Fruit fly (Drosophila melanogaster) whole organism, embryonic: ENCODE results near the gene bol.

Experiments used
- Atf-2 ChIP-seq: fragments of 200-800 bp; sonication (Bioruptor generic); optimal IDR thresholded peaks from 2 replicates; lab custom pipeline; 2016; ENCODE audit warnings: missing biosample characterization, missing genetic modification characterization
- B-H1 ChIP-seq: fragments of 200-800 bp; sonication (Bioruptor generic); IDR thresholded peaks from 3 replicates; pipeline ENCODE4 v1.3.6; 2022; ENCODE audit warnings: missing biosample characterization, missing genetic modification characterization
- CG10366 ChIP-seq: fragments of 200-800 bp; sonication (Bioruptor generic); IDR thresholded peaks from 2 replicates; pipeline ENCODE4 v1.3.6; 2022; ENCODE audit warnings: missing biosample characterization, missing genetic modification characterization
- CG12155 ChIP-seq: fragments of 200-800 bp; sonication (Bioruptor generic); optimal IDR thresholded peaks from 3 replicates; lab custom pipeline; 2016; ENCODE audit warnings: missing biosample characterization, missing genetic modification characterization
- CG12769 ChIP-seq: fragments of 200-800 bp; sonication (Bioruptor generic); optimal IDR thresholded peaks from 2 replicates; lab custom pipeline; 2019; ENCODE audit warnings: missing biosample characterization, mild to moderate bottlenecking, missing genetic modification characterization, moderate library complexity
- CG13296 ChIP-seq: fragments of 200-800 bp; sonication (Bioruptor generic); optimal IDR thresholded peaks from 3 replicates; lab custom pipeline; 2018; ENCODE audit warnings: missing biosample characterization, mild to moderate bottlenecking, missing genetic modification characterization
- CG15479 ChIP-seq: fragments of 200-800 bp; sonication (Bioruptor generic); optimal IDR thresholded peaks from 3 replicates; lab custom pipeline; 2019; ENCODE audit warnings: missing biosample characterization, mild to moderate bottlenecking, missing genetic modification characterization, moderate library complexity
- CG16815 ChIP-seq: fragments of 200-800 bp; sonication (Bioruptor generic); optimal IDR thresholded peaks from 3 replicates; lab custom pipeline; 2017; ENCODE audit warnings: missing biosample characterization, mild to moderate bottlenecking, missing genetic modification characterization
- CG16863 ChIP-seq: fragments of 200-800 bp; sonication (Bioruptor generic); optimal IDR thresholded peaks from 3 replicates; lab custom pipeline; 2016; ENCODE audit warnings: missing biosample characterization, missing genetic modification characterization
- CG17359 ChIP-seq: fragments of 200-800 bp; sonication (Bioruptor generic); optimal IDR thresholded peaks from 3 replicates; lab custom pipeline; 2018; ENCODE audit warnings: missing biosample characterization, mild to moderate bottlenecking, missing genetic modification characterization, moderate library complexity
- CG17385 ChIP-seq: fragments of 200-800 bp; sonication (Bioruptor generic); optimal IDR thresholded peaks from 3 replicates; lab custom pipeline; 2018; ENCODE audit warnings: missing biosample characterization, mild to moderate bottlenecking, missing genetic modification characterization
- CG18476 ChIP-seq: fragments of 200-800 bp; sonication (Bioruptor generic); optimal IDR thresholded peaks from 2 replicates; lab custom pipeline; 2016; ENCODE audit warnings: missing biosample characterization, mild to moderate bottlenecking, missing genetic modification characterization
- CG18619 ChIP-seq: fragments of 200-800 bp; sonication (Bioruptor generic); optimal IDR thresholded peaks from 3 replicates; lab custom pipeline; 2017; ENCODE audit warnings: missing biosample characterization, mild to moderate bottlenecking, missing genetic modification characterization
- CG2120 ChIP-seq: fragments of 200-800 bp; sonication (Bioruptor generic); optimal IDR thresholded peaks from 3 replicates; lab custom pipeline; 2016; ENCODE audit warnings: missing biosample characterization, missing genetic modification characterization
- CG2678 ChIP-seq: fragments of 200-800 bp; sonication (Bioruptor generic); optimal IDR thresholded peaks from 3 replicates; lab custom pipeline; 2019; ENCODE audit warnings: missing biosample characterization, mild to moderate bottlenecking, missing genetic modification characterization, moderate library complexity
- CG3407 ChIP-seq: fragments of 200-800 bp; sonication (Bioruptor generic); optimal IDR thresholded peaks from 2 replicates; lab custom pipeline; 2018; ENCODE audit warnings: missing biosample characterization, mild to moderate bottlenecking, missing genetic modification characterization
- CG3995 ChIP-seq: fragments of 200-800 bp; sonication (Bioruptor generic); optimal IDR thresholded peaks from 3 replicates; lab custom pipeline; 2016; ENCODE audit warnings: missing biosample characterization, missing genetic modification characterization
- CG8924 ChIP-seq: fragments of 200-800 bp; optimal IDR thresholded peaks from 3 replicates; lab custom pipeline; 2019; ENCODE audit warnings: missing biosample characterization, mild to moderate bottlenecking, missing genetic modification characterization, moderate library complexity
- Dek ChIP-seq: fragments of 200-800 bp; sonication (Bioruptor generic); optimal IDR thresholded peaks from 3 replicates; lab custom pipeline; 2019; ENCODE audit warnings: missing biosample characterization, mild to moderate bottlenecking, missing genetic modification characterization, moderate library complexity
- Gsc ChIP-seq: fragments of 200-800 bp; sonication (Bioruptor generic); IDR thresholded peaks from 2 replicates; pipeline ENCODE4 v1.3.6; 2022; ENCODE audit warnings: missing biosample characterization, missing genetic modification characterization
- HLH54F ChIP-seq: fragments of 200-800 bp; sonication (Bioruptor generic); optimal IDR thresholded peaks from 3 replicates; lab custom pipeline; 2016; ENCODE audit warnings: missing biosample characterization, missing genetic modification characterization
- HmgZ ChIP-seq: fragments of 200-800 bp; sonication (Bioruptor generic); optimal IDR thresholded peaks from 2 replicates; lab custom pipeline; 2018; ENCODE audit warnings: missing biosample characterization, mild to moderate bottlenecking, missing genetic modification characterization
- MBD-R2 ChIP-seq: fragments of 200-800 bp; sonication (Bioruptor generic); IDR thresholded peaks from 2 replicates; pipeline ENCODE4 v1.3.6; 2022; ENCODE audit warnings: missing biosample characterization, missing genetic modification characterization
- Opbp ChIP-seq: fragments of 200-800 bp; sonication (Bioruptor generic); IDR thresholded peaks from 3 replicates; pipeline ENCODE4 v1.3.6; 2022; ENCODE audit warnings: missing biosample characterization, missing genetic modification characterization; ENCODE audit not compliant: partially characterized antibody
- Pdp1 ChIP-seq, 2 experiments: fragments of 200-800 bp; sonication (Bioruptor generic); optimal IDR thresholded peaks; 3 replicates each; lab custom pipeline; 2016; ENCODE audit warnings: missing biosample characterization in 2 of 2, missing genetic modification characterization in 2 of 2, mild to moderate bottlenecking in 1 of 2, moderate library complexity in 1 of 2
- Ptx1 ChIP-seq: fragments of 200-800 bp; sonication (Bioruptor generic); IDR thresholded peaks from 2 replicates; pipeline ENCODE4 v1.3.6; 2022; ENCODE audit warnings: missing biosample characterization, missing genetic modification characterization
- Rfx ChIP-seq: fragments of 200-800 bp; sonication (Bioruptor generic); IDR thresholded peaks from 2 replicates; pipeline ENCODE4 v1.3.6; 2022; ENCODE audit warnings: missing biosample characterization, missing genetic modification characterization
- Trl ChIP-seq, 3 experiments: fragments of >200 bp in 2 of 3; fragments of 200-800 bp in 1 of 3; sonication (Bioruptor generic) in 1 of 3; optimal IDR thresholded peaks; 2 replicates in 1 of 3; 3 replicates in 2 of 3; lab custom pipeline; 2016 to 2017; ENCODE audit warnings: missing biosample characterization in 1 of 3, missing genetic modification characterization in 1 of 3
- cg ChIP-seq: fragments of 200-800 bp; sonication (Bioruptor generic); optimal IDR thresholded peaks from 3 replicates; lab custom pipeline; 2019; ENCODE audit warnings: missing biosample characterization, mild to moderate bottlenecking, missing genetic modification characterization, moderate library complexity
- crc ChIP-seq: fragments of 200-800 bp; sonication (Bioruptor generic); optimal IDR thresholded peaks from 2 replicates; lab custom pipeline; 2016; ENCODE audit warnings: missing biosample characterization, missing genetic modification characterization
- cwo ChIP-seq: fragments of 200-800 bp; sonication (Bioruptor generic); optimal IDR thresholded peaks from 3 replicates; lab custom pipeline; 2017; ENCODE audit warnings: missing biosample characterization, missing genetic modification characterization, mild to moderate bottlenecking, moderate library complexity, missing genetic modification reagents
- exex ChIP-seq: fragments of 200-800 bp; sonication (Bioruptor generic); optimal IDR thresholded peaks from 4 replicates; lab custom pipeline; 2018; ENCODE audit warnings: missing biosample characterization, mild to moderate bottlenecking, missing genetic modification characterization, moderate library complexity
- ftz-f1 ChIP-seq: fragments of 200-800 bp; sonication (Bioruptor generic); optimal IDR thresholded peaks from 2 replicates; lab custom pipeline; 2016; ENCODE audit warnings: missing biosample characterization, missing genetic modification characterization
- gsb-n ChIP-seq: fragments of 200-800 bp; sonication (Bioruptor generic); optimal IDR thresholded peaks from 3 replicates; lab custom pipeline; 2018; ENCODE audit warnings: missing biosample characterization, mild to moderate bottlenecking, missing genetic modification characterization
- gt ChIP-seq: fragments of 200-800 bp; sonication (Bioruptor generic); IDR thresholded peaks from 2 replicates; pipeline ENCODE4 v1.3.6; 2022; ENCODE audit warnings: missing biosample characterization, missing genetic modification characterization
- lmd ChIP-seq: fragments of 200-800 bp; sonication (Bioruptor generic); IDR thresholded peaks from 2 replicates; pipeline ENCODE4 v1.3.6; 2022; ENCODE audit warnings: missing biosample characterization, missing genetic modification characterization
- oc ChIP-seq: fragments of 200-800 bp; sonication (Bioruptor generic); optimal IDR thresholded peaks from 2 replicates; lab custom pipeline; 2018; ENCODE audit warnings: missing biosample characterization, mild to moderate bottlenecking, missing genetic modification characterization, moderate library complexity
- p53 ChIP-seq: fragments of 200-800 bp; sonication (Bioruptor generic); optimal IDR thresholded peaks from 2 replicates; lab custom pipeline; 2016; ENCODE audit warnings: missing biosample characterization, missing genetic modification characterization
- pb ChIP-seq: fragments of 200-800 bp; sonication (Bioruptor generic); optimal IDR thresholded peaks from 3 replicates; lab custom pipeline; 2016; ENCODE audit warnings: missing biosample characterization, missing genetic modification characterization
- pzg ChIP-seq: fragments of 200-800 bp; sonication (Bioruptor generic); optimal IDR thresholded peaks from 3 replicates; lab custom pipeline; 2018; ENCODE audit warnings: missing biosample characterization, mild to moderate bottlenecking, missing genetic modification characterization, moderate library complexity
- repo ChIP-seq: fragments of 200-800 bp; sonication (Bioruptor generic); optimal IDR thresholded peaks from 2 replicates; lab custom pipeline; 2016; ENCODE audit warnings: missing biosample characterization, missing genetic modification characterization
- row ChIP-seq: fragments of 200-800 bp; sonication (Bioruptor generic); IDR thresholded peaks from 3 replicates; pipeline ENCODE4 v1.3.6; 2022; ENCODE audit warnings: missing biosample characterization, missing genetic modification characterization
- salm ChIP-seq: fragments of 200-800 bp; sonication (Bioruptor generic); optimal IDR thresholded peaks from 2 replicates; lab custom pipeline; 2018; ENCODE audit warnings: missing biosample characterization, mild to moderate bottlenecking, missing genetic modification characterization
- sens-2 ChIP-seq: fragments of 200-800 bp; sonication (Bioruptor generic); IDR thresholded peaks from 2 replicates; pipeline ENCODE4 v1.3.6; 2022; ENCODE audit warnings: missing biosample characterization, missing genetic modification characterization
- so ChIP-seq: fragments of 200-800 bp; sonication (Bioruptor generic); IDR thresholded peaks from 3 replicates; pipeline ENCODE4 v1.3.6; 2022; ENCODE audit warnings: missing biosample characterization, missing genetic modification characterization
- sug ChIP-seq: fragments of 200-800 bp; optimal IDR thresholded peaks from 2 replicates; lab custom pipeline; 2019; ENCODE audit warnings: missing biosample characterization, mild to moderate bottlenecking, missing genetic modification characterization, moderate library complexity
- tna ChIP-seq: fragments of 200-800 bp; sonication (Bioruptor generic); IDR thresholded peaks from 2 replicates; pipeline ENCODE4 v1.3.6; 2022; ENCODE audit warnings: missing biosample characterization, missing genetic modification characterization; ENCODE audit not compliant: partially characterized antibody
- vfl ChIP-seq: fragments of 200-800 bp; sonication (Bioruptor generic); optimal IDR thresholded peaks from 2 replicates; lab custom pipeline; 2016; ENCODE audit warnings: missing biosample characterization, missing genetic modification characterization
- z ChIP-seq: fragments of 200-800 bp; sonication (Bioruptor generic); IDR thresholded peaks from 3 replicates; pipeline ENCODE4 v1.3.6; 2022; ENCODE audit warnings: missing biosample characterization, missing genetic modification characterization

bol gene

DNA sequence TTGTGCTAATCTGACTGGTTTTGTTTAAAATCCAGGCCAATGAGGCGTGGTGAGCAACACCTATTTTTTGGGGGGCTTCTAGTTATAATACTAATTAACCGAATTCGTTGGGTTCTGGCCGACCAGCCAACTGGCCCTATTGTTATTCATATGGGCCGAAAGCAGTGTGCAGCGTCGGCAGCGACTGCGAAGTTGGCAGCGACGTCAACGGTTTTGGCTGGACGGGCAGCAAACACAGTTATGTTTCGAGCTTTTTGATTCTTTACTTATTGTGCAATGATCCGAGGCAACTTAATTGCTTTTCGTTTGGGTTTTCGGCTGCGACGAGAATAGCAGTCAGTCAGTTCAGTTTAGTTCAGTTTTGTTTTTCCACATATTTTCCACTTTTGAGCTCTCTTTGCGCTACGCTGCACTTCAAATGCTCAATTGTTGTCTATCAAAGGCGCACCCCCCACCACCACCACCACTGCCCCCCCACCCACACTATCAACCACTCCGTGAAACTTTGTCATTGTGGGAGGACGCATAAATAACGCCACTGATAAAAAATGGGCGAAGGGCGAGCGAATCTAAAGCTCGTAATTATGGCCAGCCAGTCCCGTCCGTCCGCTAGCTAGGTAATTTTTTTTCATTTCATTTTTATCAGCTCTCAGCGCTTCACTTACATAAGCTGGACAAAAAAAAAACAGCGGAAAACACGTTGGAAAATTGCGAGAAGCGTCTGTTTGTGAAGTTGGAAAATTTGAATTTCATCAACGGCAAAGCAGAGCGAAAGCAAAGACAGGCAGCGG is 8.0 kb downstream of the bol start (continued):
- no peak for TF ChIP-seq Atf-2 (GFP tag; lab: Kevin White, UChicago)
- TF ChIP-seq CG2678, result peak; percentile 38
- TF ChIP-seq oc (tag; lab: Kevin White, UChicago), result no peak
- peak in 1 of 2 experiments; percentile 59 for TF ChIP-seq Pdp1 (GFP tag; optimal IDR thresholded peaks at IDR 0.05; lab: Kevin White, UChicago)
- TF ChIP-seq CG3995 (GFP tag; lab: Kevin White, UChicago), result no peak
- TF ChIP-seq Dek (tag; lab: Kevin White, UChicago), result peak; percentile 5
- TF ChIP-seq exex (tag; lab: Kevin White, UChicago), result peak; percentile 79
- no peak for TF ChIP-seq CG17385 (GFP tag; lab: Kevin White, UChicago)
- no peak for TF ChIP-seq CG15479 (GFP tag; lab: Kevin White, UChicago)
- peak; percentile 46 for TF ChIP-seq CG17359 (tag; lab: Kevin White, UChicago)
- TF ChIP-seq vfl (GFP tag; lab: Kevin White, UChicago), result no peak
- TF ChIP-seq gt (GFP tag; lab: Robert Waterston, UW), result no peak
- peak; percentile 28 for TF ChIP-seq HLH54F (GFP tag; lab: Kevin White, UChicago)
- no peak for TF ChIP-seq tna
- no peak for TF ChIP-seq CG16863 (GFP tag; lab: Kevin White, UChicago)
- peak; percentile 42 for TF ChIP-seq CG12769
- no peak for TF ChIP-seq gsb-n (tag; lab: Kevin White, UChicago)
- TF ChIP-seq sug, result peak; percentile 66
- no peak for TF ChIP-seq pzg (GFP tag; lab: Kevin White, UChicago)
- no peak for TF ChIP-seq CG18476 (GFP tag; lab: Kevin White, UChicago)
- no peak for TF ChIP-seq salm (tag; lab: Kevin White, UChicago)
- peak; percentile 40 for TF ChIP-seq lmd (GFP tag; lab: Robert Waterston, UW)
- TF ChIP-seq z (GFP tag; lab: Robert Waterston, UW), result peak; percentile 37; the same call in 1 of the 3 replicates
- no peak for TF ChIP-seq CG2120 (GFP tag; lab: Kevin White, UChicago)
- no peak for TF ChIP-seq ftz-f1 (GFP tag; lab: Kevin White, UChicago)
- TF ChIP-seq pb (GFP tag; lab: Kevin White, UChicago), result no peak
- TF ChIP-seq p53, result no peak
- no peak for TF ChIP-seq so (GFP tag; lab: Robert Waterston, UW)
- TF ChIP-seq CG16815, result peak; percentile 15
- no peak for TF ChIP-seq CG3407 (GFP tag; lab: Kevin White, UChicago)
- TF ChIP-seq sens-2, result no peak
- TF ChIP-seq MBD-R2 (GFP tag; lab: Robert Waterston, UW), result no peak
- peak in 1 of 2 experiments; percentile 22 for TF ChIP-seq Trl (optimal IDR thresholded peaks at IDR 0.05; lab: Kevin White, UChicago)
- no peak for TF ChIP-seq Trl (GFP tag; optimal IDR thresholded peaks at IDR 0.05; lab: Kevin White, UChicago)
- TF ChIP-seq CG10366 (GFP tag; lab: Robert Waterston, UW), result no peak
- no peak for TF ChIP-seq crc (GFP tag; lab: Kevin White, UChicago)
- TF ChIP-seq Opbp (GFP tag; lab: Robert Waterston, UW), result no peak
- no peak for TF ChIP-seq Ptx1 (GFP tag; lab: Robert Waterston, UW)
- TF ChIP-seq row (GFP tag; lab: Robert Waterston, UW), result peak; percentile 56; the same call in 2 of the 3 replicates
- TF ChIP-seq CG18619 (GFP tag; lab: Kevin White, UChicago), result peak; percentile 53
- no peak for TF ChIP-seq Rfx (GFP tag; lab: Robert Waterston, UW)
- peak; percentile 2 for TF ChIP-seq CG12155 (GFP tag; lab: Kevin White, UChicago)
- TF ChIP-seq CG13296 (GFP tag; lab: Kevin White, UChicago), result no peak
- TF ChIP-seq CG8924 (tag; lab: Kevin White, UChicago), result no peak
- TF ChIP-seq cg (GFP tag; lab: Kevin White, UChicago), result no peak
- TF ChIP-seq Gsc (GFP tag; lab: Robert Waterston, UW), result no peak
- TF ChIP-seq B-H1 (GFP tag; lab: Robert Waterston, UW), result no peak
- no peak for TF ChIP-seq repo
- TF ChIP-seq cwo (GFP tag; lab: Kevin White, UChicago), result no peak
- no peak for TF ChIP-seq HmgZ
